Fruit fly (Drosophila melanogaster) whole organism, embryonic: Measurements from ENCODE around the gene CG14219.

Experiments
- Bgb ChIP-seq: fragments of 200-800 bp; sonication (Bioruptor generic); IDR thresholded peaks from 2 replicates; pipeline ENCODE4 v1.3.6; 2022; ENCODE audit warnings: missing biosample characterization, missing genetic modification characterization; ENCODE audit not compliant: partially characterized antibody
- CG11085 ChIP-seq: fragments of 200-800 bp; sonication (Bioruptor generic); IDR thresholded peaks from 2 replicates; pipeline ENCODE4 v1.3.6; 2022; ENCODE audit warnings: missing biosample characterization, missing genetic modification characterization
- CG1233 ChIP-seq: fragments of 200-800 bp; sonication (Bioruptor generic); optimal IDR thresholded peaks from 4 replicates; lab custom pipeline; 2018; ENCODE audit warnings: missing biosample characterization, mild to moderate bottlenecking, missing genetic modification characterization
- CG14050 ChIP-seq: fragments of 200-800 bp; sonication (Bioruptor generic); IDR thresholded peaks from 3 replicates; pipeline ENCODE4 v1.3.6; 2022; ENCODE audit warnings: missing biosample characterization, missing genetic modification characterization
- CG14860 ChIP-seq: fragments of 200-800 bp; sonication (Bioruptor generic); IDR thresholded peaks from 3 replicates; pipeline ENCODE4 v1.3.6; 2022; ENCODE audit warnings: missing biosample characterization, missing genetic modification characterization; ENCODE audit not compliant: partially characterized antibody
- CG1602 ChIP-seq: fragments of 200-800 bp; sonication (Bioruptor generic); optimal IDR thresholded peaks from 3 replicates; lab custom pipeline; 2016; ENCODE audit warnings: missing biosample characterization, missing genetic modification characterization
- CG16813 ChIP-seq: fragments of 200-800 bp; sonication (Bioruptor generic); IDR thresholded peaks from 3 replicates; pipeline ENCODE4 v1.3.6; 2022; ENCODE audit warnings: missing biosample characterization, missing genetic modification characterization; ENCODE audit not compliant: partially characterized antibody
- CG1792 ChIP-seq: fragments of 200-800 bp; sonication (Bioruptor generic); optimal IDR thresholded peaks from 2 replicates; lab custom pipeline; 2016; ENCODE audit warnings: missing biosample characterization, missing genetic modification characterization
- CG2199 ChIP-seq: fragments of 200-800 bp; sonication (Bioruptor generic); IDR thresholded peaks from 3 replicates; pipeline ENCODE4 v1.3.6; 2022; ENCODE audit warnings: missing biosample characterization, missing genetic modification characterization
- CG31365 ChIP-seq: fragments of 200-800 bp; sonication (Bioruptor generic); optimal IDR thresholded peaks from 2 replicates; lab custom pipeline; 2018; ENCODE audit warnings: missing biosample characterization, mild to moderate bottlenecking, missing genetic modification characterization
- CG31388 ChIP-seq: fragments of 200-800 bp; sonication (Bioruptor generic); optimal IDR thresholded peaks from 2 replicates; lab custom pipeline; 2016; ENCODE audit warnings: missing biosample characterization, missing genetic modification characterization
- CG34376 ChIP-seq: fragments of 200-800 bp; sonication (Bioruptor generic); optimal IDR thresholded peaks from 2 replicates; lab custom pipeline; 2018; ENCODE audit warnings: missing biosample characterization, mild to moderate bottlenecking, missing genetic modification characterization
- CG42726 ChIP-seq: fragments of 200-800 bp; sonication (Bioruptor generic); IDR thresholded peaks from 2 replicates; pipeline ENCODE4 v1.3.6; 2022; ENCODE audit warnings: missing biosample characterization, missing genetic modification characterization; ENCODE audit not compliant: partially characterized antibody
- CG4360 ChIP-seq: fragments of 200-800 bp; sonication (Bioruptor generic); IDR thresholded peaks from 2 replicates; pipeline ENCODE4 v1.3.6; 2022; ENCODE audit warnings: missing biosample characterization, missing genetic modification characterization
- CG8478 ChIP-seq: fragments of >200 bp; optimal IDR thresholded peaks from 2 replicates; lab custom pipeline; 2018
- CG9797 ChIP-seq: fragments of 200-800 bp; sonication (Bioruptor generic); optimal IDR thresholded peaks from 3 replicates; lab custom pipeline; 2018; ENCODE audit warnings: missing biosample characterization, mild to moderate bottlenecking, missing genetic modification characterization
- CTCF ChIP-seq: fragments of 200-800 bp; sonication (Bioruptor generic); optimal IDR thresholded peaks from 2 replicates; lab custom pipeline; 2017; ENCODE audit warnings: missing biosample characterization, mild to moderate bottlenecking, missing genetic modification characterization, moderate library complexity
- E2f2 ChIP-seq: fragments of 200-800 bp; sonication (Bioruptor generic); IDR thresholded peaks from 2 replicates; pipeline ENCODE4 v1.3.6; 2022; ENCODE audit warnings: missing biosample characterization, missing genetic modification characterization
- HLH3B ChIP-seq: fragments of 200-800 bp; sonication (Bioruptor generic); IDR thresholded peaks from 2 replicates; pipeline ENCODE4 v1.3.6; 2022; ENCODE audit warnings: missing biosample characterization, missing genetic modification characterization
- HLH4C ChIP-seq: fragments of 200-800 bp; sonication (Bioruptor generic); IDR thresholded peaks from 3 replicates; pipeline ENCODE4 v1.3.6; 2022; ENCODE audit warnings: missing biosample characterization, missing genetic modification characterization; ENCODE audit not compliant: partially characterized antibody
- HmgZ ChIP-seq: fragments of 200-800 bp; sonication (Bioruptor generic); optimal IDR thresholded peaks from 2 replicates; lab custom pipeline; 2018; ENCODE audit warnings: missing biosample characterization, mild to moderate bottlenecking, missing genetic modification characterization
- Hr3 ChIP-seq: fragments of 200-800 bp; sonication (Bioruptor generic); optimal IDR thresholded peaks from 3 replicates; lab custom pipeline; 2016; ENCODE audit warnings: missing biosample characterization, missing genetic modification characterization
- Mes4 ChIP-seq: fragments of 200-800 bp; sonication (Bioruptor generic); optimal IDR thresholded peaks from 2 replicates; lab custom pipeline; 2016; ENCODE audit warnings: missing biosample characterization, missing genetic modification characterization
- Mrtf ChIP-seq: fragments of 200-800 bp; sonication (Bioruptor generic); IDR thresholded peaks from 3 replicates; pipeline ENCODE4 v1.3.6; 2022; ENCODE audit warnings: missing biosample characterization, missing genetic modification characterization
- Scr ChIP-seq: fragments of 200-800 bp; sonication (Bioruptor generic); IDR thresholded peaks from 2 replicates; pipeline ENCODE4 v1.3.6; 2022; ENCODE audit warnings: missing biosample characterization, missing genetic modification characterization; ENCODE audit not compliant: partially characterized antibody
- Taf1 ChIP-seq: fragments of 200-800 bp; sonication (Bioruptor generic); IDR thresholded peaks from 2 replicates; pipeline ENCODE4 v1.3.6; 2022; ENCODE audit warnings: missing biosample characterization, missing genetic modification characterization
- Xrp1 ChIP-seq: fragments of 200-800 bp; sonication (Bioruptor generic); IDR thresholded peaks from 2 replicates; pipeline ENCODE4 v1.3.6; 2022; ENCODE audit warnings: missing biosample characterization, missing genetic modification characterization
- chn ChIP-seq: fragments of 200-800 bp; sonication (Bioruptor generic); optimal IDR thresholded peaks from 2 replicates; lab custom pipeline; 2016; ENCODE audit warnings: missing biosample characterization, missing genetic modification characterization
- dm ChIP-seq: fragments of 200-800 bp; sonication (Bioruptor generic); optimal IDR thresholded peaks from 3 replicates; lab custom pipeline; 2016; ENCODE audit warnings: missing biosample characterization, missing genetic modification characterization
- exex ChIP-seq: fragments of 200-800 bp; sonication (Bioruptor generic); optimal IDR thresholded peaks from 4 replicates; lab custom pipeline; 2018; ENCODE audit warnings: missing biosample characterization, mild to moderate bottlenecking, missing genetic modification characterization, moderate library complexity
- grn ChIP-seq: fragments of 200-800 bp; sonication (Bioruptor generic); optimal IDR thresholded peaks from 3 replicates; lab custom pipeline; 2017; ENCODE audit warnings: missing biosample characterization, missing genetic modification characterization
- gsb ChIP-seq: fragments of 200-800 bp; sonication (Bioruptor generic); IDR thresholded peaks from 2 replicates; pipeline ENCODE4 v1.3.6; 2022; ENCODE audit warnings: missing biosample characterization, missing genetic modification characterization
- h ChIP-seq: fragments of >200 bp; optimal IDR thresholded peaks from 2 replicates; lab custom pipeline; 2017
- jigr1 ChIP-seq: fragments of 200-800 bp; sonication (Bioruptor generic); IDR thresholded peaks from 3 replicates; pipeline ENCODE4 v1.3.6; 2022; ENCODE audit warnings: missing biosample characterization, missing genetic modification characterization
- mirr ChIP-seq: fragments of 200-800 bp; sonication (Bioruptor generic); optimal IDR thresholded peaks from 3 replicates; lab custom pipeline; 2018; ENCODE audit warnings: missing biosample characterization, mild to moderate bottlenecking, missing genetic modification characterization
- mld ChIP-seq: fragments of 200-800 bp; sonication (Bioruptor generic); IDR thresholded peaks from 3 replicates; pipeline ENCODE4 v1.3.6; 2022; ENCODE audit warnings: missing biosample characterization, missing genetic modification characterization; ENCODE audit not compliant: partially characterized antibody
- nerfin-2 ChIP-seq: fragments of 200-800 bp; sonication (Bioruptor generic); IDR thresholded peaks from 2 replicates; pipeline ENCODE4 v1.3.6; 2022; ENCODE audit warnings: missing biosample characterization, missing genetic modification characterization; ENCODE audit not compliant: partially characterized antibody
- nom ChIP-seq: fragments of 200-800 bp; sonication (Bioruptor generic); optimal IDR thresholded peaks from 2 replicates; lab custom pipeline; 2017; ENCODE audit warnings: missing biosample characterization, missing genetic modification characterization, mild to moderate bottlenecking, moderate library complexity, missing genetic modification reagents
- p53 ChIP-seq: fragments of 200-800 bp; sonication (Bioruptor generic); optimal IDR thresholded peaks from 2 replicates; lab custom pipeline; 2016; ENCODE audit warnings: missing biosample characterization, missing genetic modification characterization
- pum ChIP-seq: fragments of 200-800 bp; sonication (Bioruptor generic); optimal IDR thresholded peaks from 2 replicates; lab custom pipeline; 2016; ENCODE audit warnings: missing biosample characterization, missing genetic modification characterization
- schlank ChIP-seq: fragments of 200-800 bp; sonication (Bioruptor generic); optimal IDR thresholded peaks from 2 replicates; lab custom pipeline; 2018; ENCODE audit warnings: missing biosample characterization, mild to moderate bottlenecking, missing genetic modification characterization
- so ChIP-seq: fragments of 200-800 bp; sonication (Bioruptor generic); IDR thresholded peaks from 3 replicates; pipeline ENCODE4 v1.3.6; 2022; ENCODE audit warnings: missing biosample characterization, missing genetic modification characterization
- sug ChIP-seq: fragments of 200-800 bp; optimal IDR thresholded peaks from 2 replicates; lab custom pipeline; 2019; ENCODE audit warnings: missing biosample characterization, mild to moderate bottlenecking, missing genetic modification characterization, moderate library complexity
- ttk ChIP-seq: fragments of 200-800 bp; sonication (Bioruptor generic); IDR thresholded peaks from 2 replicates; pipeline ENCODE4 v2.1.2; 2022; ENCODE audit warnings: missing biosample characterization, missing genetic modification characterization
- unpg ChIP-seq: fragments of 200-800 bp; sonication (Bioruptor generic); optimal IDR thresholded peaks from 3 replicates; lab custom pipeline; 2018; ENCODE audit warnings: missing biosample characterization, mild to moderate bottlenecking, missing genetic modification characterization, moderate library complexity
- zen ChIP-seq: fragments of 200-800 bp; sonication (Bioruptor generic); optimal IDR thresholded peaks from 3 replicates; lab custom pipeline; 2018; ENCODE audit warnings: missing biosample characterization, mild to moderate bottlenecking, missing genetic modification characterization, moderate library complexity

The CG14219 gene

dm6 chrX:19592309-19592708 is 2.3 kb upstream of the CG14219 start, which contains the start of gene CG14205 (continued):
- TF ChIP-seq CG1233 (GFP tag; lab: Kevin White, UChicago), result no peak
- TF ChIP-seq zen (tag; lab: Kevin White, UChicago), result no peak
- no peak for TF ChIP-seq ttk (GFP tag; lab: Robert Waterston, UW)
- no peak for TF ChIP-seq Mes4 (GFP tag; lab: Kevin White, UChicago)
- no peak for TF ChIP-seq CG9797 (GFP tag; lab: Kevin White, UChicago)
- TF ChIP-seq CG34376, result peak; percentile 25

dm6 chrX:19590579-19590978 is 609 bp upstream of the CG14219 start:
- TF ChIP-seq exex (tag; lab: Kevin White, UChicago) (peak; percentile 91), sug (tag; lab: Kevin White, UChicago) (peak; percentile 43), CG11085 (no peak), mirr (GFP tag; lab: Kevin White, UChicago) (peak; percentile 19), CG4360 (no peak), grn (GFP tag; lab: Kevin White, UChicago) (peak; percentile 64)

dm6 chrX:19585142-19585541 is 4.8 kb downstream of the CG14219 start:
- TF ChIP-seq schlank (tag; lab: Kevin White, UChicago), result no peak
- TF ChIP-seq CTCF (GFP tag; lab: Kevin White, UChicago), result peak; percentile 87
- no peak for TF ChIP-seq CG31388 (GFP tag; lab: Kevin White, UChicago)
- TF ChIP-seq jigr1 (GFP tag; lab: Robert Waterston, UW), result no peak
- no peak for TF ChIP-seq Mrtf
- no peak for TF ChIP-seq nom (GFP tag; lab: Kevin White, UChicago)
- TF ChIP-seq, all 482 proteins: peak for 1

DNA sequence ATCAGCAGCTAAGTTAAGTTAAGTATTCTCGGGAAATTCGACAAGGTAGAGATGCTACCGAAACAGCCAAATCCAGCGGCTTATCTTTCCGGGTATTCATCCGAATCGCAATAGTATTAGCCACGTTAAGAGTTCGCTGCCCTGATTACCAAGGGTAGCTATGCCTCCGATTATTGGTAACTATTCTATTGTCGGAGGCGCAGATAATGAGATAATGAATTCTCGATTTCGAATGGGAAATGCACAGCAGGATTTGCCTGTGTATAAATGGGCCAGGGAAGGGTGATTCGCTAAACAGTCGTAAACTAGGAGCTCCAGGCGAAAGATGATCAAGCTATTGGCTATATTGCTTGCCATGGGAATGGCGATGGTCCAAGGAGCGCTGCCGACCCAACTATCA is 6.7 kb downstream of the CG14219 start, which contains the start of gene CG14204:
Gene CG14204 (plus strand): TSS at position 301 of the 400 bp plus-strand sequence.
- no peak for TF ChIP-seq Xrp1 (GFP tag; lab: Robert Waterston, UW)
- no peak for TF ChIP-seq pum (GFP tag; lab: Kevin White, UChicago)
- TF ChIP-seq Hr3 (GFP tag; lab: Kevin White, UChicago), result no peak
- no peak for TF ChIP-seq CG1602 (GFP tag; lab: Kevin White, UChicago)

DNA sequence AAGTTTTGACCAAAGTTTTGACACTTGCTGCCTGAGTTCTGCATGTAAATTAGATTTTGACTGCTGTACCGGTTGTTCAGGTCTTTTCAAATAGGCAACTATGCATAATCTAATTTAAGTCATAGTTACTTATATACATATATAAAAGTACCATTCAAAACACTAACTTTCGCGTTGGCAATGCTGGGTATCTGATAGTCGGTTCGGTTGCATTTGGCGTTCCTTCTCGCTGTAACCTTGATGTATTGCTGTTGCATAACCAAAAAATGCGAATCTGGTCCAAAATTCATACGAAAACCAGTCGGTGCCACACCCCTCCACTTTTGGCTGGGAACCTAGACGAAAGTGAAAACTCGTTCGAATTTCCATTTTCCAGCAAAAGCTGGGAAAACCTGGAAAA is 7.2 kb downstream of the CG14219 start:
- TF ChIP-seq CG16813 (peak; percentile 53; the same call in 1 of the 3 replicates), CG42726 (no peak), HLH4C (GFP tag; lab: Robert Waterston, UW) (peak; percentile 65), grn (GFP tag; lab: Kevin White, UChicago) (no peak), p53 (GFP tag; lab: Kevin White, UChicago) (no peak), so (no peak), CG8478 (no peak), dm (GFP tag; lab: Kevin White, UChicago) (no peak), CG1792 (GFP tag; lab: Kevin White, UChicago) (no peak), Bgb (GFP tag; lab: Robert Waterston, UW) (peak; percentile 33; the same call in 1 of the 2 replicates), CG14860 (GFP tag; lab: Robert Waterston, UW) (peak; percentile 49; the same call in 1 of the 3 replicates), CG14050 (GFP tag; lab: Robert Waterston, UW) (no peak), Scr (GFP tag; lab: Robert Waterston, UW) (peak; percentile 35; the same call in 1 of the 2 replicates), h (lab: Kevin White, UChicago) (no peak), gsb (GFP tag; lab: Robert Waterston, UW) (no peak), mld (GFP tag; lab: Robert Waterston, UW) (0 out of 3 replicates have a peak, but pooled peaks have one; percentile 24), chn (GFP tag; lab: Kevin White, UChicago) (no peak), HmgZ (tag; lab: Kevin White, UChicago) (no peak), CG2199 (GFP tag; lab: Robert Waterston, UW) (no peak), HLH3B (GFP tag; lab: Robert Waterston, UW) (no peak), nerfin-2 (GFP tag; lab: Robert Waterston, UW) (peak; percentile 52), E2f2 (GFP tag; lab: Robert Waterston, UW) (no peak), unpg (GFP tag; lab: Kevin White, UChicago) (no peak), CG31365 (no peak), Taf1 (GFP tag; lab: Robert Waterston, UW) (no peak)
